Fruit fly (Drosophila melanogaster) whole organism, embryonic: ENCODE data around the gene CG32459.

Experiments used
- Adf1 ChIP-seq: fragments of 200-800 bp; sonication (Bioruptor generic); IDR thresholded peaks from 2 replicates; pipeline ENCODE4 v1.3.6; 2022; ENCODE audit warnings: missing biosample characterization, missing genetic modification characterization
- CG11456 ChIP-seq: fragments of 200-800 bp; sonication (Bioruptor generic); IDR thresholded peaks from 3 replicates; pipeline ENCODE4 v1.3.6; 2022; ENCODE audit warnings: missing biosample characterization, missing genetic modification characterization
- CG12659 ChIP-seq: fragments of 200-800 bp; sonication (Bioruptor generic); optimal IDR thresholded peaks from 3 replicates; lab custom pipeline; 2017; ENCODE audit warnings: mild to moderate bottlenecking, missing biosample characterization, missing genetic modification reagents, missing genetic modification characterization
- CG12942 ChIP-seq: fragments of 200-800 bp; sonication (Bioruptor generic); optimal IDR thresholded peaks from 3 replicates; lab custom pipeline; 2016; ENCODE audit warnings: missing biosample characterization, missing genetic modification characterization
- CG15514 ChIP-seq: fragments of 200-800 bp; sonication (Bioruptor generic); optimal IDR thresholded peaks from 3 replicates; lab custom pipeline; 2017; ENCODE audit warnings: missing biosample characterization, missing genetic modification characterization, mild to moderate bottlenecking, moderate library complexity, missing genetic modification reagents
- CG1602 ChIP-seq: fragments of 200-800 bp; sonication (Bioruptor generic); optimal IDR thresholded peaks from 3 replicates; lab custom pipeline; 2016; ENCODE audit warnings: missing biosample characterization, missing genetic modification characterization
- CG1792 ChIP-seq: fragments of 200-800 bp; sonication (Bioruptor generic); optimal IDR thresholded peaks from 2 replicates; lab custom pipeline; 2016; ENCODE audit warnings: missing biosample characterization, missing genetic modification characterization
- CG18764 ChIP-seq: fragments of 200-800 bp; sonication (Bioruptor generic); optimal IDR thresholded peaks from 3 replicates; lab custom pipeline; 2016; ENCODE audit warnings: missing biosample characterization, missing genetic modification characterization
- CG2202 ChIP-seq: fragments of 200-800 bp; sonication (Bioruptor generic); optimal IDR thresholded peaks from 2 replicates; lab custom pipeline; 2018; ENCODE audit warnings: missing biosample characterization, mild to moderate bottlenecking, missing genetic modification characterization
- CG2889 ChIP-seq: fragments of 200-800 bp; sonication (Bioruptor generic); IDR thresholded peaks from 3 replicates; pipeline ENCODE4 v1.3.6; 2022; ENCODE audit warnings: missing biosample characterization, missing genetic modification characterization
- CG32767 ChIP-seq: fragments of 200-800 bp; sonication (Bioruptor generic); IDR thresholded peaks from 2 replicates; pipeline ENCODE4 v1.3.6; 2022; ENCODE audit warnings: missing biosample characterization, missing genetic modification characterization
- CG34422 ChIP-seq: fragments of 200-800 bp; sonication (Bioruptor generic); IDR thresholded peaks from 3 replicates; pipeline ENCODE4 v1.3.6; 2022; ENCODE audit warnings: missing biosample characterization, missing genetic modification characterization
- CG42726 ChIP-seq: fragments of 200-800 bp; sonication (Bioruptor generic); IDR thresholded peaks from 2 replicates; pipeline ENCODE4 v1.3.6; 2022; ENCODE audit warnings: missing biosample characterization, missing genetic modification characterization; ENCODE audit not compliant: partially characterized antibody
- CG4328 ChIP-seq: fragments of 200-800 bp; sonication (Bioruptor generic); optimal IDR thresholded peaks from 3 replicates; lab custom pipeline; 2017; ENCODE audit warnings: missing biosample characterization, missing genetic modification reagents, missing genetic modification characterization
- CG4360 ChIP-seq: fragments of 200-800 bp; sonication (Bioruptor generic); IDR thresholded peaks from 2 replicates; pipeline ENCODE4 v1.3.6; 2022; ENCODE audit warnings: missing biosample characterization, missing genetic modification characterization
- CG4617 ChIP-seq: fragments of 200-800 bp; sonication (Bioruptor generic); optimal IDR thresholded peaks from 3 replicates; lab custom pipeline; 2016; ENCODE audit warnings: missing biosample characterization, missing genetic modification characterization, borderline replicate concordance
- CG6254 ChIP-seq: fragments of 200-800 bp; sonication (Bioruptor generic); optimal IDR thresholded peaks from 3 replicates; lab custom pipeline; 2017; ENCODE audit warnings: mild to moderate bottlenecking, missing biosample characterization, missing genetic modification reagents, missing genetic modification characterization
- CG8765 ChIP-seq: fragments of 200-800 bp; sonication (Bioruptor generic); IDR thresholded peaks from 2 replicates; pipeline ENCODE4 v1.3.6; 2022; ENCODE audit warnings: missing biosample characterization, missing genetic modification characterization
- CG9932 ChIP-seq: fragments of 200-800 bp; sonication (Bioruptor generic); IDR thresholded peaks from 2 replicates; pipeline ENCODE4 v1.3.6; 2022; ENCODE audit warnings: missing biosample characterization, missing genetic modification characterization
- Dip2 ChIP-seq: fragments of 200-800 bp; sonication (Bioruptor generic); IDR thresholded peaks from 2 replicates; pipeline ENCODE4 v1.3.6; 2022; ENCODE audit warnings: missing biosample characterization, missing genetic modification characterization
- Dip3 ChIP-seq: fragments of 200-800 bp; sonication (Bioruptor generic); optimal IDR thresholded peaks from 3 replicates; lab custom pipeline; 2016; ENCODE audit warnings: missing biosample characterization, missing genetic modification characterization
- Doc2 ChIP-seq: fragments of 200-800 bp; sonication (Bioruptor generic); IDR thresholded peaks from 2 replicates; pipeline ENCODE4 v1.3.6; 2022; ENCODE audit warnings: missing biosample characterization, missing genetic modification characterization
- Drgx ChIP-seq: fragments of 200-800 bp; sonication (Bioruptor generic); IDR thresholded peaks from 2 replicates; pipeline ENCODE4 v1.3.6; 2022; ENCODE audit warnings: missing biosample characterization, missing genetic modification characterization
- Hr39 ChIP-seq: fragments of >200 bp; optimal IDR thresholded peaks from 2 replicates; lab custom pipeline; 2017
- Ptx1 ChIP-seq: fragments of 200-800 bp; sonication (Bioruptor generic); IDR thresholded peaks from 2 replicates; pipeline ENCODE4 v1.3.6; 2022; ENCODE audit warnings: missing biosample characterization, missing genetic modification characterization
- Sry-β ChIP-seq: fragments of 200-800 bp; sonication (Bioruptor generic); optimal IDR thresholded peaks from 2 replicates; lab custom pipeline; 2018; ENCODE audit warnings: missing biosample characterization, mild to moderate bottlenecking, missing genetic modification characterization, moderate library complexity
- Stat92E ChIP-seq, 3 experiments: fragments of >200 bp in 2 of 3; fragments of 200-800 bp in 1 of 3; sonication (Bioruptor generic) in 1 of 3; optimal IDR thresholded peaks; 2 replicates each; lab custom pipeline; 2017 to 2019; ENCODE audit warnings: missing biosample characterization in 3 of 3, missing genetic modification characterization in 3 of 3, mild to moderate bottlenecking in 1 of 3, moderate library complexity in 1 of 3
- Xbp1 ChIP-seq: fragments of 200-800 bp; sonication (Bioruptor generic); optimal IDR thresholded peaks from 3 replicates; lab custom pipeline; 2016; ENCODE audit warnings: missing biosample characterization, mild to moderate bottlenecking, missing genetic modification characterization
- abd-A ChIP-seq: fragments of 200-800 bp; sonication (Bioruptor generic); optimal IDR thresholded peaks from 3 replicates; lab custom pipeline; 2019; ENCODE audit warnings: missing biosample characterization, mild to moderate bottlenecking, missing genetic modification characterization, moderate library complexity
- ap ChIP-seq: fragments of 200-800 bp; sonication (Bioruptor generic); IDR thresholded peaks from 2 replicates; pipeline ENCODE4 v1.3.6; 2022; ENCODE audit warnings: missing biosample characterization, missing genetic modification characterization
- bbx ChIP-seq: fragments of 200-800 bp; sonication (Bioruptor generic); IDR thresholded peaks from 2 replicates; pipeline ENCODE4 v1.3.6; 2022; ENCODE audit warnings: missing biosample characterization, missing genetic modification characterization; ENCODE audit not compliant: partially characterized antibody
- bowl ChIP-seq: fragments of 200-800 bp; sonication (Bioruptor generic); IDR thresholded peaks from 2 replicates; pipeline ENCODE4 v1.3.6; 2022; ENCODE audit warnings: missing biosample characterization, missing genetic modification characterization
- chm ChIP-seq: fragments of 200-800 bp; sonication (Bioruptor generic); IDR thresholded peaks from 2 replicates; pipeline ENCODE4 v1.3.6; 2022; ENCODE audit warnings: missing biosample characterization, missing genetic modification characterization
- croc ChIP-seq: fragments of 200-800 bp; sonication (Bioruptor generic); conservative IDR thresholded peaks from 3 replicates; pipeline ENCODE4 v1.3.6; 2022; ENCODE audit warnings: missing biosample characterization, missing genetic modification characterization
- dysf ChIP-seq: fragments of 200-800 bp; sonication (Bioruptor generic); IDR thresholded peaks from 3 replicates; pipeline ENCODE4 v1.3.6; 2022; ENCODE audit warnings: missing biosample characterization, missing genetic modification characterization
- fd64A ChIP-seq: fragments of 200-800 bp; sonication (Bioruptor generic); optimal IDR thresholded peaks from 3 replicates; lab custom pipeline; 2018; ENCODE audit warnings: missing biosample characterization, mild to moderate bottlenecking, missing genetic modification characterization
- gcm ChIP-seq: fragments of 200-800 bp; sonication (Bioruptor generic); optimal IDR thresholded peaks from 2 replicates; lab custom pipeline; 2019; ENCODE audit warnings: missing biosample characterization, mild to moderate bottlenecking, missing genetic modification characterization, moderate library complexity
- ham ChIP-seq: fragments of 200-800 bp; sonication (Bioruptor generic); IDR thresholded peaks from 2 replicates; pipeline ENCODE4 v1.3.6; 2022; ENCODE audit warnings: missing biosample characterization, missing genetic modification characterization
- jigr1 ChIP-seq: fragments of 200-800 bp; sonication (Bioruptor generic); IDR thresholded peaks from 3 replicates; pipeline ENCODE4 v1.3.6; 2022; ENCODE audit warnings: missing biosample characterization, missing genetic modification characterization
- lov ChIP-seq, 2 experiments: fragments of 200-800 bp in 1 of 2; fragments of >200 bp in 1 of 2; sonication (Bioruptor generic) in 1 of 2; IDR thresholded peaks in 1 of 2; optimal IDR thresholded peaks in 1 of 2; 2 replicates in 1 of 2; 3 replicates in 1 of 2; pipeline versions ENCODE4 v1.3.6 to Lab custom; 2017 to 2022; ENCODE audit warnings: missing biosample characterization in 1 of 2, missing genetic modification characterization in 1 of 2
- luna ChIP-seq: fragments of 200-800 bp; sonication (Bioruptor generic); optimal IDR thresholded peaks from 2 replicates; lab custom pipeline; 2016; ENCODE audit warnings: missing biosample characterization, missing genetic modification characterization
- mam ChIP-seq: fragments of 200-800 bp; sonication (Bioruptor generic); optimal IDR thresholded peaks from 3 replicates; lab custom pipeline; 2016; ENCODE audit warnings: missing biosample characterization, missing genetic modification characterization
- nau ChIP-seq: fragments of 200-800 bp; sonication (Bioruptor generic); optimal IDR thresholded peaks from 3 replicates; lab custom pipeline; 2017; ENCODE audit warnings: missing biosample characterization, mild to moderate bottlenecking, missing genetic modification characterization, missing genetic modification reagents
- nmo ChIP-seq: fragments of 200-800 bp; sonication (Bioruptor generic); optimal IDR thresholded peaks from 2 replicates; lab custom pipeline; 2018; ENCODE audit warnings: missing biosample characterization, mild to moderate bottlenecking, missing genetic modification characterization, moderate library complexity
- oc ChIP-seq: fragments of 200-800 bp; sonication (Bioruptor generic); optimal IDR thresholded peaks from 2 replicates; lab custom pipeline; 2018; ENCODE audit warnings: missing biosample characterization, mild to moderate bottlenecking, missing genetic modification characterization, moderate library complexity
- onecut ChIP-seq: fragments of 200-800 bp; sonication (Bioruptor generic); IDR thresholded peaks from 2 replicates; pipeline ENCODE4 v1.3.6; 2022; ENCODE audit warnings: missing biosample characterization, missing genetic modification characterization
- phol ChIP-seq: fragments of 200-800 bp; sonication (Bioruptor generic); optimal IDR thresholded peaks from 3 replicates; lab custom pipeline; 2018; ENCODE audit warnings: missing biosample characterization, mild to moderate bottlenecking, missing genetic modification characterization, moderate library complexity
- pzg ChIP-seq: fragments of 200-800 bp; sonication (Bioruptor generic); optimal IDR thresholded peaks from 3 replicates; lab custom pipeline; 2018; ENCODE audit warnings: missing biosample characterization, mild to moderate bottlenecking, missing genetic modification characterization, moderate library complexity
- wor ChIP-seq: fragments of 200-800 bp; sonication (Bioruptor generic); IDR thresholded peaks from 2 replicates; pipeline ENCODE4 v1.3.6; 2022; ENCODE audit warnings: missing biosample characterization, missing genetic modification characterization

The CG32459 gene

dm6 chr3L:22865061-22865418, 9.2 kb upstream of the CG32459 start (continued):
- TF ChIP-seq lov (optimal IDR thresholded peaks at IDR 0.05; lab: Kevin White, UChicago), result no peak
- no peak for TF ChIP-seq lov (GFP tag; IDR thresholded peaks at IDR 0.05; lab: Robert Waterston, UW)
- peak; percentile 60 for TF ChIP-seq Xbp1 (GFP tag; lab: Kevin White, UChicago)
- TF ChIP-seq CG1792 (GFP tag; lab: Kevin White, UChicago), result no peak
- TF ChIP-seq bbx (GFP tag; lab: Robert Waterston, UW), result no peak
- peak; percentile 77 for TF ChIP-seq Drgx
- TF ChIP-seq Dip2 (GFP tag; lab: Robert Waterston, UW), result no peak
- peak; percentile 72; the same call in 1 of the 3 replicates for TF ChIP-seq CG2889 (GFP tag; lab: Robert Waterston, UW)
- TF ChIP-seq Doc2 (GFP tag; lab: Robert Waterston, UW), result no peak
- TF ChIP-seq chm, result no peak
- TF ChIP-seq CG4617 (GFP tag; lab: Kevin White, UChicago), result no peak
- no peak for TF ChIP-seq mam
- peak; percentile 75 for TF ChIP-seq gcm (GFP tag; lab: Kevin White, UChicago)
- no peak for TF ChIP-seq CG8765
- TF ChIP-seq CG1602 (GFP tag; lab: Kevin White, UChicago), result peak; percentile 27
- peak; percentile 78 for TF ChIP-seq nmo (GFP tag; lab: Kevin White, UChicago)
- TF ChIP-seq fd64A (GFP tag; lab: Kevin White, UChicago), result no peak
- TF ChIP-seq ap (GFP tag; lab: Robert Waterston, UW), result peak; percentile 65
- no peak for TF ChIP-seq ham (GFP tag; lab: Robert Waterston, UW)
- peak; percentile 38 for TF ChIP-seq CG6254 (GFP tag; lab: Kevin White, UChicago)
- no peak for TF ChIP-seq CG18764
- no peak for TF ChIP-seq CG4360 (GFP tag; lab: Robert Waterston, UW)
- TF ChIP-seq nau (GFP tag; lab: Kevin White, UChicago), result no peak
- TF ChIP-seq croc (GFP tag; lab: Robert Waterston, UW), result peak; percentile 49
- peak; percentile 73 for TF ChIP-seq phol (tag; lab: Kevin White, UChicago)

dm6 chr3L:22864254-22865060, 8.6 kb upstream of the CG32459 start, which contains the start of gene CG33170:
TSS of gene CG33170 (plus strand) at chr3L:22864600.
- TF ChIP-seq Ptx1, result no peak
- TF ChIP-seq CG11456, result no peak
- TF ChIP-seq Hr39 (lab: Kevin White, UChicago), result no peak
- TF ChIP-seq Stat92E (GFP tag; optimal IDR thresholded peaks at IDR 0.05; lab: Kevin White, UChicago), result no peak
- TF ChIP-seq CG4328 (GFP tag; lab: Kevin White, UChicago), result no peak
- TF ChIP-seq jigr1 (GFP tag; lab: Robert Waterston, UW), result no peak
- TF ChIP-seq abd-A (tag; lab: Kevin White, UChicago), result no peak
- no peak for TF ChIP-seq bowl (GFP tag; lab: Robert Waterston, UW)
- TF ChIP-seq Sry-β (GFP tag; lab: Kevin White, UChicago), result no peak
- peak; percentile 46; the same call in 1 of the 2 replicates for TF ChIP-seq Adf1
- TF ChIP-seq CG12659 (GFP tag; lab: Kevin White, UChicago), result no peak
- peak; percentile 8 for TF ChIP-seq nau (GFP tag; lab: Kevin White, UChicago)
- peak; percentile 41; the same call in 1 of the 2 replicates for TF ChIP-seq onecut (GFP tag; lab: Robert Waterston, UW)
- TF ChIP-seq CG15514 (GFP tag; lab: Kevin White, UChicago), result peak; percentile 45
- TF ChIP-seq CG34422 (GFP tag; lab: Robert Waterston, UW), result 0 out of 3 replicates have a peak, but pooled peaks have one; percentile 32
- TF ChIP-seq CG12942 (GFP tag; lab: Kevin White, UChicago), result no peak
- no peak for TF ChIP-seq wor (GFP tag; lab: Robert Waterston, UW)
- no peak for TF ChIP-seq luna
- TF ChIP-seq pzg (GFP tag; lab: Kevin White, UChicago), result peak; percentile 12
- peak; percentile 1 for TF ChIP-seq Dip3 (GFP tag; lab: Kevin White, UChicago)
- no peak for TF ChIP-seq CG2202
- TF ChIP-seq CG32767 (GFP tag; lab: Robert Waterston, UW), result no peak
- TF ChIP-seq dysf, result peak; percentile 31; the same call in 1 of the 3 replicates
- TF ChIP-seq oc (tag; lab: Kevin White, UChicago), result no peak
- TF ChIP-seq CG42726 (GFP tag; lab: Robert Waterston, UW), result no peak
- no peak for TF ChIP-seq CG9932
